Fruit fly (Drosophila melanogaster): ENCODE data around the gene Cpr76Ba.

DNA sequence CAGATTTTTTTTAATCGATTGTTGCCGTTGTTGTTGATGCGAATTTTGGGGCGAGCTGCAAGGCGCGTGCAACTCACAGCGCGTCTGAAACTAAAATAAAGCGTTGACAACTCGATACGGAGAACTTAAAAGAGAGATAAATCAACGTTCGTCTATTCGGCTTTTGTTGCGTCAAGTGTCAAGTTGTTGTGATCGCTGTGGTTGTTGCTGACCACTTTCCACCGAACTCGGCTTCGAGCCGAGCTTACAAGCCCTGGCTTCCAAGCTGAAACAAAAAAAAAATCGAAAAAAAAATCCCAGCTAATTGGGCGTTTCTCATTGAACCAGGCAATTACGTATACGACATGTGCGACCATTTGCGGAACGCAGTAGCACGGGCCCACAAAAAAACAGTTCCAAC, 14.4 kb downstream of the Cpr76Ba start, which contains the start of gene CG9452:
- TF ChIP-seq CG34367 (tag; optimal IDR thresholded peaks at IDR 0.05) (no peak), CG10348 (GFP tag; IDR thresholded peaks at IDR 0.05) (no peak), CG32121 (GFP tag; IDR thresholded peaks at IDR 0.05) (no peak), CG15710 (tag; optimal IDR thresholded peaks at IDR 0.05) (no peak), CG14655 (GFP tag; optimal IDR thresholded peaks at IDR 0.05) (no peak), rn (GFP tag; IDR thresholded peaks at IDR 0.05) (no peak), CG12605 (GFP tag; IDR thresholded peaks at IDR 0.05) (no peak), CG13204 (GFP tag; optimal IDR thresholded peaks at IDR 0.05) (no peak), CG8159 (tag; optimal IDR thresholded peaks at IDR 0.05) (no peak)
